Fruit fly (Drosophila melanogaster): Measurements from ENCODE around the gene CG6040.

DNA sequence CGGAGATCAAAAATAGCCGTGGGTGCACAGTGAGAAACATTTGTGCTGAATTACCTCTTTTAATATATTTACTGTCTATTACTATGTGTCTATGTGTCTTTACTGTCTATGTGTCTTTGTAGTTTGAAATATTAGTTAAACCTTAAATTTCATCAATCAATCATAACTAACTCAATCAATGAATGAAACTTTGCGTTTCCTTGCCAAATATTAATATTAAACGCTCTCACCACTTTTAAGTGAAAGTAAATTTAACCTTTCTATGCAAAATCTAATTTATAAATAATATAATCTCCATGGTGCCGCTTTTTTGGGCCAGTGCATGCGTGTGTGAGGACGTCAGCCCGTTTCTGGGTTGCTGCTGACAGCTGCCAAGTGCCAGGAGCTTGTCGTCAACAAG lies 84.5 kb downstream of the CG6040 start:
- no peak for TF ChIP-seq h (optimal IDR thresholded peaks at IDR 0.05)
- no peak for TF ChIP-seq Myc (optimal IDR thresholded peaks at IDR 0.05)
